Fruit fly (Drosophila melanogaster): ENCODE measurements around the gene CG43084.

The CG43084 gene

dm6 chr3L:15670455-15670854 lies 19.8 kb downstream of the CG43084 start (continued):
- no peak for TF ChIP-seq HmgD (GFP tag; optimal IDR thresholded peaks at IDR 0.05)
- no peak for TF ChIP-seq CG16779 (GFP tag; IDR thresholded peaks at IDR 0.05)
- no peak for TF ChIP-seq sqz (GFP tag; optimal IDR thresholded peaks at IDR 0.05)
- no peak for TF ChIP-seq CG7745 (tag; optimal IDR thresholded peaks at IDR 0.05)
- TF ChIP-seq kah (GFP tag; optimal IDR thresholded peaks at IDR 0.05): no peak
- no peak for TF ChIP-seq CG43689 (GFP tag; IDR thresholded peaks at IDR 0.05)
- no peak for TF ChIP-seq Vsx1 (GFP tag; optimal IDR thresholded peaks at IDR 0.05)
- TF ChIP-seq disco-r (GFP tag; optimal IDR thresholded peaks at IDR 0.05): no peak
- TF ChIP-seq CG16815 (GFP tag; optimal IDR thresholded peaks at IDR 0.05): peak; percentile 27
- no peak for TF ChIP-seq nerfin-2 (GFP tag; IDR thresholded peaks at IDR 0.05; ENCODE audit: partially characterized antibody)
- no peak for TF ChIP-seq Doc3 (GFP tag; IDR thresholded peaks at IDR 0.05; ENCODE audit: partially characterized antibody)
- no peak for TF ChIP-seq Side (GFP tag; optimal IDR thresholded peaks at IDR 0.05)
- no peak for TF ChIP-seq CG33213 (GFP tag; optimal IDR thresholded peaks at IDR 0.05)
- no peak for TF ChIP-seq tup (GFP tag; optimal IDR thresholded peaks at IDR 0.05)
- peak; percentile 30 for TF ChIP-seq grau (tag; optimal IDR thresholded peaks at IDR 0.05)
- TF ChIP-seq NfI (GFP tag; optimal IDR thresholded peaks at IDR 0.05): no peak
- TF ChIP-seq Pdp1 (GFP tag; optimal IDR thresholded peaks at IDR 0.05): no peak
- no peak for TF ChIP-seq unpg (GFP tag; optimal IDR thresholded peaks at IDR 0.05)
- TF ChIP-seq Max (GFP tag; optimal IDR thresholded peaks at IDR 0.05): no peak
- no peak for TF ChIP-seq Blimp-1 (GFP tag; optimal IDR thresholded peaks at IDR 0.05)
- no peak for TF ChIP-seq B-H1 (GFP tag; IDR thresholded peaks at IDR 0.05)
- TF ChIP-seq yki (optimal IDR thresholded peaks at IDR 0.05): no peak
- peak in 1 of 2 experiments; percentile 18 for TF ChIP-seq bsh (GFP tag; optimal IDR thresholded peaks at IDR 0.05)
- TF ChIP-seq Dad (GFP tag; optimal IDR thresholded peaks at IDR 0.05): no peak
- TF ChIP-seq repo (GFP tag; optimal IDR thresholded peaks at IDR 0.05): no peak
- no peak for TF ChIP-seq tio (GFP tag; optimal IDR thresholded peaks at IDR 0.05)
- TF ChIP-seq ci (GFP tag; IDR thresholded peaks at IDR 0.05): no peak
- TF ChIP-seq hbn (GFP tag; IDR thresholded peaks at IDR 0.05; ENCODE audit: partially characterized antibody): no peak
- no peak for TF ChIP-seq ase (GFP tag; IDR thresholded peaks at IDR 0.05)
- peak; percentile 81 for TF ChIP-seq CG18262 (tag; optimal IDR thresholded peaks at IDR 0.05)
- TF ChIP-seq Rx (GFP tag; IDR thresholded peaks at IDR 0.05): no peak
- no peak for TF ChIP-seq fd3F (GFP tag; optimal IDR thresholded peaks at IDR 0.05)
- no peak for TF ChIP-seq Ets97D (GFP tag; optimal IDR thresholded peaks at IDR 0.05)
- no peak for TF ChIP-seq C15 (GFP tag; IDR thresholded peaks at IDR 0.05)
- TF ChIP-seq cato (GFP tag; optimal IDR thresholded peaks at IDR 0.05; ENCODE audit: borderline replicate concordance): no peak
- no peak for TF ChIP-seq hkb (optimal IDR thresholded peaks at IDR 0.05)
- no peak for TF ChIP-seq hkb (GFP tag; IDR thresholded peaks at IDR 0.05)
- no peak for TF ChIP-seq CG31224 (GFP tag; IDR thresholded peaks at IDR 0.05)
- no peak for TF ChIP-seq CG9876 (GFP tag; optimal IDR thresholded peaks at IDR 0.05)
- no peak for TF ChIP-seq fu2 (GFP tag; optimal IDR thresholded peaks at IDR 0.05)
- peak; percentile 66; the same call in 1 of the 2 replicates for TF ChIP-seq Xrp1 (GFP tag; IDR thresholded peaks at IDR 0.05)
- no peak for TF ChIP-seq scrt (GFP tag; optimal IDR thresholded peaks at IDR 0.05)
- TF ChIP-seq trh (GFP tag; optimal IDR thresholded peaks at IDR 0.05): no peak
- TF ChIP-seq Stat92E (GFP tag; optimal IDR thresholded peaks at IDR 0.05): no peak
- TF ChIP-seq grn (GFP tag; optimal IDR thresholded peaks at IDR 0.05): no peak
- no peak for TF ChIP-seq sim (GFP tag; IDR thresholded peaks at IDR 0.05)
- TF ChIP-seq Sry-δ (GFP tag; optimal IDR thresholded peaks at IDR 0.05): no peak
- TF ChIP-seq Lhr (GFP tag; optimal IDR thresholded peaks at IDR 0.05): no peak
- no peak for TF ChIP-seq Oli (tag; optimal IDR thresholded peaks at IDR 0.05)
- no peak for TF ChIP-seq CG2199 (GFP tag; IDR thresholded peaks at IDR 0.05)
- no peak for TF ChIP-seq dan (GFP tag; IDR thresholded peaks at IDR 0.05)
- TF ChIP-seq Bteb2 (GFP tag; optimal IDR thresholded peaks at IDR 0.05): no peak

All from whole organism, embryonic.